1 fruit fly cellular context compared by ENCODE assay signal in the genomic region with DNA sequence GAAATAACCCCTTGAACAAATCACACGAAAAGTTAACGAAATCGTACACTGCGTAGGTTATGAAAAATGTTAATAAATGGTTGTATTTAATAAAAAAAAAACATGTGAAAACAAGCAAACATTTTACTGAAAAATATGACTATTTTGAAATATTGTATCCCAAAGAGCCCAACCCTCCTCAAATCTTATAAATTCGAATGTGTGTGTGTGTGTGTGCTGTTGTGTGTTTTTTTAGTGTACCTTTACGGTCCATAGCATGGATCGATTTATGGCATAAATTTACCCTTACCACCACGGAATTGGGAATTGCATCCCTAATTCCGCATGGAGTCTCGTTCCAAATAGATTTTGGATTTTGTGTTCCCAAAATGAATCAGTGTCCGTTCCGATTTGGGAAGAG.
TF ChIP-seq lines count a peak whose summit lies in the region.

No protein-coding gene starts in this region.

TF ChIP-seq in whole organism, embryonic, 481 proteins besides CTCF, POLR2A, EP300 and RAD21 (continued from another document):
- TF ChIP-seq Camta (GFP tag; optimal IDR thresholded peaks at IDR 0.05; lab: Kevin White, UChicago) (peak; percentile 41), tgo (GFP tag; IDR thresholded peaks at IDR 0.05; lab: Robert Waterston, UW) (peak; percentile 68), CG6791 (GFP tag; IDR thresholded peaks at IDR 0.05; lab: Robert Waterston, UW; ENCODE audit: partially characterized antibody) (no peak), CG3065 (GFP tag; optimal IDR thresholded peaks at IDR 0.05; lab: Kevin White, UChicago) (no peak), CG6272 (GFP tag; IDR thresholded peaks at IDR 0.05; lab: Robert Waterston, UW) (0 out of 2 replicates have a peak, but pooled peaks have one; percentile 24), Hr78 (GFP tag; optimal IDR thresholded peaks at IDR 0.05; lab: Kevin White, UChicago) (no peak), da (GFP tag; optimal IDR thresholded peaks at IDR 0.05; lab: Kevin White, UChicago) (no peak), CG10543 (GFP tag; optimal IDR thresholded peaks at IDR 0.05; lab: Kevin White, UChicago) (no peak), row (GFP tag; IDR thresholded peaks at IDR 0.05; lab: Robert Waterston, UW) (peak; percentile 66), slou (GFP tag; optimal IDR thresholded peaks at IDR 0.05; lab: Kevin White, UChicago) (peak; percentile 37), Hr51 (GFP tag; optimal IDR thresholded peaks at IDR 0.05; lab: Kevin White, UChicago) (peak in 1 of 2 experiments; percentile 54), CG31224 (GFP tag; IDR thresholded peaks at IDR 0.05; lab: Robert Waterston, UW) (peak; percentile 24; the same call in 1 of the 2 replicates), vvl (GFP tag; IDR thresholded peaks at IDR 0.05; lab: Robert Waterston, UW) (peak; percentile 77), Ada2b (GFP tag; IDR thresholded peaks at IDR 0.05; lab: Robert Waterston, UW) (peak; percentile 54; the same call in 1 of the 2 replicates), Oaz (GFP tag; IDR thresholded peaks at IDR 0.05; lab: Robert Waterston, UW) (no peak), CG1647 (GFP tag; optimal IDR thresholded peaks at IDR 0.05; lab: Kevin White, UChicago) (peak; percentile 12), CG3281 (GFP tag; optimal IDR thresholded peaks at IDR 0.05; lab: Kevin White, UChicago) (no peak), ken (GFP tag; IDR thresholded peaks at IDR 0.05; lab: Robert Waterston, UW) (0 out of 3 replicates have a peak, but pooled peaks have one; percentile 46), Opbp (GFP tag; IDR thresholded peaks at IDR 0.05; lab: Robert Waterston, UW; ENCODE audit: partially characterized antibody) (no peak), CG12155 (GFP tag; optimal IDR thresholded peaks at IDR 0.05; lab: Kevin White, UChicago) (peak; percentile 4), onecut (GFP tag; IDR thresholded peaks at IDR 0.05; lab: Robert Waterston, UW) (peak; percentile 79), CG12219 (GFP tag; optimal IDR thresholded peaks at IDR 0.05; lab: Kevin White, UChicago) (no peak), tin (GFP tag; optimal IDR thresholded peaks at IDR 0.05; lab: Kevin White, UChicago) (peak; percentile 46), dysf (GFP tag; IDR thresholded peaks at IDR 0.05; lab: Robert Waterston, UW) (peak; percentile 56; the same call in 2 of the 3 replicates), CG17328 (GFP tag; IDR thresholded peaks at IDR 0.05; lab: Robert Waterston, UW) (peak; percentile 51), lab (GFP tag; optimal IDR thresholded peaks at IDR 0.05; lab: Kevin White, UChicago) (peak; percentile 32), Bteb2 (GFP tag; optimal IDR thresholded peaks at IDR 0.05; lab: Kevin White, UChicago) (peak; percentile 10), NfI (GFP tag; optimal IDR thresholded peaks at IDR 0.05; lab: Kevin White, UChicago) (no peak), grau (tag; optimal IDR thresholded peaks at IDR 0.05; lab: Kevin White, UChicago) (no peak), CG14014 (GFP tag; IDR thresholded peaks at IDR 0.05; lab: Robert Waterston, UW) (no peak), lola (GFP tag; optimal IDR thresholded peaks at IDR 0.05; lab: Kevin White, UChicago) (no peak), CG2120 (GFP tag; optimal IDR thresholded peaks at IDR 0.05; lab: Kevin White, UChicago) (peak; percentile 35), al (GFP tag; IDR thresholded peaks at IDR 0.05; lab: Robert Waterston, UW) (0 out of 2 replicates have a peak, but pooled peaks have one; percentile 13), otp (GFP tag; IDR thresholded peaks at IDR 0.05; lab: Robert Waterston, UW) (peak; percentile 50; the same call in 1 of the 3 replicates), nmo (GFP tag; optimal IDR thresholded peaks at IDR 0.05; lab: Kevin White, UChicago) (peak; percentile 53), cwo (GFP tag; optimal IDR thresholded peaks at IDR 0.05; lab: Kevin White, UChicago) (no peak), CG34224 (GFP tag; IDR thresholded peaks at IDR 0.05; lab: Robert Waterston, UW; ENCODE audit: partially characterized antibody) (no peak), Elba2 (GFP tag; optimal IDR thresholded peaks at IDR 0.05; lab: Kevin White, UChicago) (no peak), Fer1 (GFP tag; optimal IDR thresholded peaks at IDR 0.05; lab: Kevin White, UChicago) (no peak), CoRest (tag; optimal IDR thresholded peaks at IDR 0.05; lab: Kevin White, UChicago) (no peak), H15 (GFP tag; IDR thresholded peaks at IDR 0.05; lab: Robert Waterston, UW) (peak; percentile 59; the same call in 1 of the 3 replicates), ttk (GFP tag; IDR thresholded peaks at IDR 0.05; lab: Robert Waterston, UW) (peak; percentile 67), CG1024 (GFP tag; IDR thresholded peaks at IDR 0.05; lab: Robert Waterston, UW) (no peak), chinmo (GFP tag; IDR thresholded peaks at IDR 0.05; lab: Robert Waterston, UW; ENCODE audit: partially characterized antibody) (no peak), jigr1 (GFP tag; IDR thresholded peaks at IDR 0.05; lab: Robert Waterston, UW) (no peak), CG6765 (GFP tag; optimal IDR thresholded peaks at IDR 0.05; lab: Kevin White, UChicago) (no peak), CG7786 (GFP tag; optimal IDR thresholded peaks at IDR 0.05; lab: Kevin White, UChicago) (no peak), Hsf (GFP tag; optimal IDR thresholded peaks at IDR 0.05; lab: Kevin White, UChicago) (peak; percentile 19), Nf-YC (tag; optimal IDR thresholded peaks at IDR 0.05; lab: Kevin White, UChicago) (no peak), Abd-B (GFP tag; optimal IDR thresholded peaks at IDR 0.05; lab: Kevin White, UChicago) (peak; percentile 23), dpn (GFP tag; optimal IDR thresholded peaks at IDR 0.05; lab: Kevin White, UChicago) (peak; percentile 34 to 39), kah (GFP tag; optimal IDR thresholded peaks at IDR 0.05; lab: Kevin White, UChicago) (no peak), CG15269 (tag; optimal IDR thresholded peaks at IDR 0.05; lab: Kevin White, UChicago) (peak; percentile 23), CG2889 (GFP tag; IDR thresholded peaks at IDR 0.05; lab: Robert Waterston, UW) (no peak), gem (tag; optimal IDR thresholded peaks at IDR 0.05; lab: Kevin White, UChicago) (peak; percentile 59), slp2 (GFP tag; optimal IDR thresholded peaks at IDR 0.05; lab: Kevin White, UChicago) (peak; percentile 42), mam (GFP tag; optimal IDR thresholded peaks at IDR 0.05; lab: Kevin White, UChicago) (peak; percentile 52), sim (GFP tag; IDR thresholded peaks at IDR 0.05; lab: Robert Waterston, UW) (no peak), Trl (optimal IDR thresholded peaks at IDR 0.05; lab: Kevin White, UChicago) (no peak), Trl (GFP tag; optimal IDR thresholded peaks at IDR 0.05; lab: Kevin White, UChicago) (peak; percentile 41), Xrp1 (GFP tag; IDR thresholded peaks at IDR 0.05; lab: Robert Waterston, UW) (peak; percentile 78), CG14965 (GFP tag; optimal IDR thresholded peaks at IDR 0.05; lab: Kevin White, UChicago; ENCODE audit: borderline replicate concordance) (no peak), bsh (GFP tag; optimal IDR thresholded peaks at IDR 0.05; lab: Kevin White, UChicago) (peak in 1 of 2 experiments; percentile 42), CG14667 (GFP tag; IDR thresholded peaks at IDR 0.05; lab: Robert Waterston, UW) (peak; percentile 47; the same call in 1 of the 2 replicates), tx (GFP tag; optimal IDR thresholded peaks at IDR 0.05; lab: Kevin White, UChicago) (peak; percentile 24), stwl (tag; optimal IDR thresholded peaks at IDR 0.05; lab: Kevin White, UChicago) (no peak), Pdp1 (GFP tag; optimal IDR thresholded peaks at IDR 0.05; lab: Kevin White, UChicago) (peak; percentile 24 to 46), vfl (GFP tag; optimal IDR thresholded peaks at IDR 0.05; lab: Kevin White, UChicago) (no peak), esg (GFP tag; conservative IDR thresholded peaks at IDR 0.05; lab: Robert Waterston, UW) (peak; percentile 28; the same call in 1 of the 2 replicates), CG3726 (GFP tag; IDR thresholded peaks at IDR 0.05; lab: Robert Waterston, UW) (0 out of 3 replicates have a peak, but pooled peaks have one; percentile 39), B-H1 (GFP tag; IDR thresholded peaks at IDR 0.05; lab: Robert Waterston, UW) (peak; percentile 14; the same call in 1 of the 3 replicates), corto (GFP tag; optimal IDR thresholded peaks at IDR 0.05; lab: Kevin White, UChicago) (peak; percentile 40), luna (GFP tag; optimal IDR thresholded peaks at IDR 0.05; lab: Kevin White, UChicago) (no peak), CG1233 (GFP tag; optimal IDR thresholded peaks at IDR 0.05; lab: Kevin White, UChicago) (peak; percentile 47)
TF ChIP-seq in whole organism, embryonic: peak in this region for 141.
